Worm (Caenorhabditis elegans) whole organism, late embryonic: ENCODE measurements around the gene K04G7.1.

ENCODE experiments used
- K02D7.2 ChIP-seq: sonication (generic microtip); optimal IDR thresholded peaks from 2 replicates; lab custom pipeline; 2017; ENCODE audit warnings: mild to moderate bottlenecking, missing genetic modification characterization, missing compliant biosample characterization
- ceh-18 ChIP-seq: sonication (generic microtip); optimal IDR thresholded peaks from 2 replicates; lab custom pipeline; 2016; ENCODE audit warnings: missing genetic modification characterization, missing compliant biosample characterization
- ceh-6 ChIP-seq: fragments of 200-800 bp; sonication (Bioruptor generic); optimal IDR thresholded peaks from 2 replicates; lab custom pipeline; 2018; ENCODE audit warnings: mild to moderate bottlenecking, missing genetic modification characterization, missing compliant biosample characterization
- dve-1 ChIP-seq: sonication (generic microtip); optimal IDR thresholded peaks from 2 replicates; lab custom pipeline; 2017; ENCODE audit warnings: antibody characterized with exemption, mild to moderate bottlenecking, missing genetic modification characterization, missing compliant biosample characterization
- elt-4 ChIP-seq: sonication (generic microtip); optimal IDR thresholded peaks from 2 replicates; lab custom pipeline; 2016; ENCODE audit warnings: missing genetic modification characterization, missing compliant biosample characterization
- fax-1 ChIP-seq: sonication (generic microtip); optimal IDR thresholded peaks from 2 replicates; lab custom pipeline; 2016; ENCODE audit warnings: missing genotype, missing genetic modification characterization, missing compliant biosample characterization
- hlh-30 ChIP-seq: sonication (generic microtip); optimal IDR thresholded peaks from 2 replicates; lab custom pipeline; 2017; ENCODE audit warnings: antibody characterized with exemption, missing genetic modification characterization, missing compliant biosample characterization; ENCODE audit not compliant: insufficient read depth
- hlh-8 ChIP-seq: sonication (generic microtip); optimal IDR thresholded peaks from 2 replicates; lab custom pipeline; 2016; ENCODE audit warnings: missing genotype, missing genetic modification characterization, missing compliant biosample characterization
- mec-3 ChIP-seq: sonication (generic microtip); optimal IDR thresholded peaks from 2 replicates; lab custom pipeline; 2016; ENCODE audit warnings: borderline replicate concordance, missing genetic modification characterization, missing compliant biosample characterization
- nhr-232 ChIP-seq: sonication (generic microtip); optimal IDR thresholded peaks from 2 replicates; lab custom pipeline; 2016; ENCODE audit warnings: missing genetic modification characterization, missing compliant biosample characterization
- pag-3 ChIP-seq: sonication (generic microtip); optimal IDR thresholded peaks from 2 replicates; lab custom pipeline; 2016; ENCODE audit warnings: missing compliant biosample characterization, missing genetic modification characterization, borderline replicate concordance
- pax-1 ChIP-seq: fragments of 150-350 bp; optimal IDR thresholded peaks from 2 replicates; lab custom pipeline; 2014; ENCODE audit warnings: missing biosample characterization, missing genetic modification characterization
- pha-2 ChIP-seq: sonication (generic microtip); optimal IDR thresholded peaks from 2 replicates; lab custom pipeline; 2017; ENCODE audit warnings: mild to moderate bottlenecking, missing genetic modification characterization, missing compliant biosample characterization
- ref-2 ChIP-seq: sonication (generic microtip); optimal IDR thresholded peaks from 2 replicates; lab custom pipeline; 2016; ENCODE audit warnings: missing genetic modification characterization, missing compliant biosample characterization
- tbx-2 ChIP-seq: sonication (generic microtip); optimal IDR thresholded peaks from 2 replicates; lab custom pipeline; 2016; ENCODE audit warnings: missing genetic modification characterization, missing compliant biosample characterization
- zip-5 ChIP-seq: sonication (generic microtip); optimal IDR thresholded peaks from 2 replicates; lab custom pipeline; 2016; ENCODE audit warnings: missing genetic modification characterization, missing compliant biosample characterization

Gene K04G7.1

DNA sequence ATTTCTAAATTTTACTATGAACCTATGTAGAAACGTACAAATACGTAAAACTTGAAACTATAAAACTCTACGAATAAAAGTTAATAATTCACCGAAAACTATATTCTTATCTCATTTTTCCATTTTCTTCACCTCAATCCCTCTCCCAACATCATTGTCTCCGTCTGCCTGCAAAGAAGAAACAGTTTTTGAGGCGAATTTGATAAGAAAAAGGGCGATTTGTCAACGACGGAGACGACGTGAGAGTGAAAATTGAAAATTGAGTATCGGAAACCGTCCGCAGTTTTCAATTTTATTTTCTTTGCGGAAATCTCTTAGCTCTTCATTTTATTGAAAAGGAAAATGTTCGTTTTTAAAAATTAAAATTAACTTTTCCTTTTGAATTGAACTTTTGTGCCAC, 49.5 kb downstream of the K04G7.1 start:
- TF ChIP-seq ceh-18 (no peak), pag-3 (tag; lab: Kevin White, UChicago) (no peak), pax-1 (tag; lab: Kevin White, UChicago) (no peak), pha-2 (tag; lab: Kevin White, UChicago) (no peak), ceh-6 (GFP tag; lab: Kevin White, UChicago) (no peak), hlh-8 (tag; lab: Kevin White, UChicago) (no peak), nhr-232 (tag; lab: Kevin White, UChicago) (no peak), ref-2 (tag; lab: Kevin White, UChicago) (no peak), tbx-2 (tag; lab: Kevin White, UChicago) (no peak), elt-4 (tag; lab: Kevin White, UChicago) (no peak), fax-1 (no peak), hlh-30 (no peak), zip-5 (tag; lab: Kevin White, UChicago) (no peak), mec-3 (tag; lab: Kevin White, UChicago) (no peak), K02D7.2 (tag; lab: Kevin White, UChicago) (no peak), dve-1 (tag; lab: Kevin White, UChicago) (no peak)
